Worm (Caenorhabditis elegans) whole organism, L2 larva: ENCODE data around the gene ssr-2.

Source experiments
- elt-3 ChIP-seq: sonication (generic microtip); optimal IDR thresholded peaks from 2 replicates; lab custom pipeline; 2017; ENCODE audit warnings: missing biosample characterization, missing genetic modification characterization
- lsy-2 ChIP-seq, 2 experiments: fragments of 150-350 bp in 1 of 2; sonication (generic microtip) in 1 of 2; optimal IDR thresholded peaks; 2 replicates each; lab custom pipeline; 2014 to 2017; ENCODE audit warnings: missing biosample characterization in 2 of 2, missing genetic modification characterization in 2 of 2
- ztf-4 ChIP-seq: fragments of 150-350 bp; optimal IDR thresholded peaks from 2 replicates; lab custom pipeline; 2014; ENCODE audit warnings: missing biosample characterization, missing genetic modification characterization

DNA sequence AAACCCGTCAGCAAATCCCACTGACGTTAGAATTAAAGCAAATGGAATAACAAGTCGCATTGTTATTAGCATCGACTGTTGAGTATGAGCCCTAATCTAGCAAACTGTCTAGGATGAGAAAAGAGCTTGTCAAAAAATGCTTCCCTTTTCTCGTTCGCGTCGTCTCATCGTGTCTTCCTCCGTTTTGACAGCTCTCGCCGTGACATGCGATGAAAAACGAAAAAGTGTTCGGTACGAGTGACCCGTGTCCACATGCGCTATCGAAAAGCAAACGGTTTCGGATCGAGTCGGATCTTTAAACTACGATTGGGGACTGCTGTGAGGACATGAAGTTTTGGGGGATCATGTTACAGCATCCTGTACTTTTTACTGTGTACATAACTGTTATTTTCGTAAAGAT, 34.8 kb upstream of the ssr-2 start, which contains the start of gene comt-1:
- TF ChIP-seq ztf-4 (tag; lab: Kevin White, UChicago) (no peak), elt-3 (tag; lab: Kevin White, UChicago) (no peak), lsy-2 (tag; optimal IDR thresholded peaks at IDR 0.05; lab: Kevin White, UChicago) (no peak)
